Fruit fly (Drosophila melanogaster) whole organism, embryonic: ENCODE results near the gene CG7173.

Experiments
- Atf3 ChIP-seq: fragments of 200-800 bp; sonication (Bioruptor generic); optimal IDR thresholded peaks from 3 replicates; lab custom pipeline; 2016; ENCODE audit warnings: missing biosample characterization, missing genetic modification characterization
- CG11695 ChIP-seq: fragments of 200-800 bp; sonication (Bioruptor generic); IDR thresholded peaks from 3 replicates; pipeline ENCODE4 v1.3.6; 2022; ENCODE audit warnings: missing biosample characterization, missing genetic modification characterization
- CG12659 ChIP-seq: fragments of 200-800 bp; sonication (Bioruptor generic); optimal IDR thresholded peaks from 3 replicates; lab custom pipeline; 2017; ENCODE audit warnings: mild to moderate bottlenecking, missing biosample characterization, missing genetic modification reagents, missing genetic modification characterization
- CG15601 ChIP-seq: fragments of 200-800 bp; sonication (Bioruptor generic); optimal IDR thresholded peaks from 3 replicates; lab custom pipeline; 2019; ENCODE audit warnings: missing biosample characterization, mild to moderate bottlenecking, missing genetic modification characterization, moderate library complexity
- CG17328 ChIP-seq: fragments of 200-800 bp; sonication (Bioruptor generic); IDR thresholded peaks from 2 replicates; pipeline ENCODE4 v1.3.6; 2022; ENCODE audit warnings: missing biosample characterization, missing genetic modification characterization
- CG1832 ChIP-seq: fragments of 200-800 bp; sonication (Bioruptor generic); optimal IDR thresholded peaks from 2 replicates; lab custom pipeline; 2017; ENCODE audit warnings: missing biosample characterization, mild to moderate bottlenecking, missing genetic modification characterization, inconsistent platforms
- CG2199 ChIP-seq: fragments of 200-800 bp; sonication (Bioruptor generic); IDR thresholded peaks from 3 replicates; pipeline ENCODE4 v1.3.6; 2022; ENCODE audit warnings: missing biosample characterization, missing genetic modification characterization
- CG2712 ChIP-seq: fragments of 200-800 bp; optimal IDR thresholded peaks from 3 replicates; lab custom pipeline; 2019; ENCODE audit warnings: missing biosample characterization, mild to moderate bottlenecking, missing genetic modification characterization, moderate library complexity
- CG32767 ChIP-seq: fragments of 200-800 bp; sonication (Bioruptor generic); IDR thresholded peaks from 2 replicates; pipeline ENCODE4 v1.3.6; 2022; ENCODE audit warnings: missing biosample characterization, missing genetic modification characterization
- CG6272 ChIP-seq: fragments of 200-800 bp; sonication (Bioruptor generic); IDR thresholded peaks from 2 replicates; pipeline ENCODE4 v1.3.6; 2022; ENCODE audit warnings: missing biosample characterization, missing genetic modification characterization
- CG7556 ChIP-seq: fragments of 200-800 bp; sonication (Bioruptor generic); optimal IDR thresholded peaks from 2 replicates; lab custom pipeline; 2017; ENCODE audit warnings: missing biosample characterization, mild to moderate bottlenecking, missing genetic modification characterization
- CG7745 ChIP-seq: fragments of 200-800 bp; sonication (Bioruptor generic); optimal IDR thresholded peaks from 2 replicates; lab custom pipeline; 2018; ENCODE audit warnings: missing biosample characterization, mild to moderate bottlenecking, missing genetic modification characterization, moderate library complexity
- CG8281 ChIP-seq: fragments of 200-800 bp; sonication (Bioruptor generic); optimal IDR thresholded peaks from 2 replicates; lab custom pipeline; 2018; ENCODE audit warnings: missing biosample characterization, mild to moderate bottlenecking, missing genetic modification characterization, moderate library complexity
- CG8359 ChIP-seq: fragments of 200-800 bp; sonication (Bioruptor generic); optimal IDR thresholded peaks from 2 replicates; lab custom pipeline; 2017; ENCODE audit warnings: missing biosample characterization, mild to moderate bottlenecking, missing genetic modification characterization, borderline replicate concordance
- Elba2 ChIP-seq: fragments of 200-800 bp; sonication (Bioruptor generic); optimal IDR thresholded peaks from 3 replicates; lab custom pipeline; 2016; ENCODE audit warnings: missing biosample characterization, missing genetic modification characterization
- H2.0 ChIP-seq: fragments of 200-800 bp; sonication (Bioruptor generic); IDR thresholded peaks from 2 replicates; pipeline ENCODE4 v1.3.6; 2022; ENCODE audit warnings: missing biosample characterization, missing genetic modification characterization
- HLH54F ChIP-seq: fragments of 200-800 bp; sonication (Bioruptor generic); optimal IDR thresholded peaks from 3 replicates; lab custom pipeline; 2016; ENCODE audit warnings: missing biosample characterization, missing genetic modification characterization
- HLHmδ ChIP-seq: fragments of 200-800 bp; sonication (Bioruptor generic); optimal IDR thresholded peaks from 2 replicates; lab custom pipeline; 2018; ENCODE audit warnings: missing biosample characterization, mild to moderate bottlenecking, missing genetic modification characterization, moderate library complexity
- Hmr ChIP-seq: fragments of 200-800 bp; sonication (Bioruptor generic); optimal IDR thresholded peaks from 3 replicates; lab custom pipeline; 2017; ENCODE audit warnings: mild to moderate bottlenecking, missing biosample characterization, missing genetic modification reagents, missing genetic modification characterization
- Hsf ChIP-seq: fragments of 200-800 bp; sonication (Bioruptor generic); optimal IDR thresholded peaks from 3 replicates; lab custom pipeline; 2016; ENCODE audit warnings: missing biosample characterization, missing genetic modification characterization
- MESR4 ChIP-seq: fragments of 200-800 bp; sonication (Bioruptor generic); optimal IDR thresholded peaks from 2 replicates; lab custom pipeline; 2018; ENCODE audit warnings: missing biosample characterization, mild to moderate bottlenecking, missing genetic modification characterization, moderate library complexity
- Med ChIP-seq: fragments of 200-800 bp; sonication (Bioruptor generic); peaks from one replicate; lab custom pipeline; 2016; ENCODE audit warnings: missing biosample characterization, missing genetic modification characterization, mild to moderate bottlenecking, inconsistent platforms, moderate library complexity
- Meics ChIP-seq: fragments of 200-800 bp; sonication (Bioruptor generic); optimal IDR thresholded peaks from 2 replicates; lab custom pipeline; 2017; ENCODE audit warnings: missing biosample characterization, mild to moderate bottlenecking, missing genetic modification characterization
- Opbp ChIP-seq: fragments of 200-800 bp; sonication (Bioruptor generic); IDR thresholded peaks from 3 replicates; pipeline ENCODE4 v1.3.6; 2022; ENCODE audit warnings: missing biosample characterization, missing genetic modification characterization; ENCODE audit not compliant: partially characterized antibody
- Pdp1 ChIP-seq, 2 experiments: fragments of 200-800 bp; sonication (Bioruptor generic); optimal IDR thresholded peaks; 3 replicates each; lab custom pipeline; 2016; ENCODE audit warnings: missing biosample characterization in 2 of 2, missing genetic modification characterization in 2 of 2, mild to moderate bottlenecking in 1 of 2, moderate library complexity in 1 of 2
- ac ChIP-seq: fragments of 200-800 bp; sonication (Bioruptor generic); optimal IDR thresholded peaks from 3 replicates; lab custom pipeline; 2017; ENCODE audit warnings: missing biosample characterization, mild to moderate bottlenecking, missing genetic modification characterization
- al ChIP-seq: fragments of 200-800 bp; sonication (Bioruptor generic); IDR thresholded peaks from 2 replicates; pipeline ENCODE4 v1.3.6; 2022; ENCODE audit warnings: missing biosample characterization, missing genetic modification characterization
- br ChIP-seq: fragments of >200 bp; optimal IDR thresholded peaks from 2 replicates; lab custom pipeline; 2017
- cg ChIP-seq: fragments of 200-800 bp; sonication (Bioruptor generic); optimal IDR thresholded peaks from 3 replicates; lab custom pipeline; 2019; ENCODE audit warnings: missing biosample characterization, mild to moderate bottlenecking, missing genetic modification characterization, moderate library complexity
- chm ChIP-seq: fragments of 200-800 bp; sonication (Bioruptor generic); IDR thresholded peaks from 2 replicates; pipeline ENCODE4 v1.3.6; 2022; ENCODE audit warnings: missing biosample characterization, missing genetic modification characterization
- crc ChIP-seq: fragments of 200-800 bp; sonication (Bioruptor generic); optimal IDR thresholded peaks from 2 replicates; lab custom pipeline; 2016; ENCODE audit warnings: missing biosample characterization, missing genetic modification characterization
- grau ChIP-seq: fragments of 200-800 bp; optimal IDR thresholded peaks from 3 replicates; lab custom pipeline; 2019; ENCODE audit warnings: missing biosample characterization, mild to moderate bottlenecking, missing genetic modification characterization, moderate library complexity
- her ChIP-seq: fragments of 200-800 bp; sonication (Bioruptor generic); optimal IDR thresholded peaks from 2 replicates; lab custom pipeline; 2016; ENCODE audit warnings: missing biosample characterization, missing genetic modification characterization
- hkb ChIP-seq, 2 experiments: fragments of 200-800 bp in 1 of 2; fragments of >200 bp in 1 of 2; sonication (Bioruptor generic) in 1 of 2; IDR thresholded peaks in 1 of 2; optimal IDR thresholded peaks in 1 of 2; 2 replicates each; pipeline versions ENCODE4 v1.3.6 to Lab custom; 2017 to 2022; ENCODE audit warnings: missing biosample characterization in 1 of 2, missing genetic modification characterization in 1 of 2
- kni ChIP-seq: fragments of 200-800 bp; sonication (Bioruptor generic); optimal IDR thresholded peaks from 3 replicates; lab custom pipeline; 2017; ENCODE audit warnings: mild to moderate bottlenecking, missing biosample characterization, missing genetic modification reagents, missing genetic modification characterization
- nerfin-1 ChIP-seq: fragments of 200-800 bp; sonication (Bioruptor generic); optimal IDR thresholded peaks from 3 replicates; lab custom pipeline; 2019; ENCODE audit warnings: missing biosample characterization, mild to moderate bottlenecking, missing genetic modification characterization, moderate library complexity
- sd ChIP-seq: fragments of 200-800 bp; sonication (Bioruptor generic); optimal IDR thresholded peaks from 3 replicates; lab custom pipeline; 2018; ENCODE audit warnings: missing biosample characterization, mild to moderate bottlenecking, missing genetic modification characterization, moderate library complexity
- slp2 ChIP-seq: fragments of 200-800 bp; sonication (Bioruptor generic); optimal IDR thresholded peaks from 2 replicates; lab custom pipeline; 2016; ENCODE audit warnings: missing biosample characterization, missing genetic modification characterization
- sna ChIP-seq: fragments of 200-800 bp; sonication (Bioruptor generic); IDR thresholded peaks from 2 replicates; pipeline ENCODE4 v1.3.6; 2022; ENCODE audit warnings: missing biosample characterization, missing genetic modification characterization; ENCODE audit not compliant: partially characterized antibody
- stc ChIP-seq: fragments of 200-800 bp; sonication (Bioruptor generic); IDR thresholded peaks from 2 replicates; pipeline ENCODE4 v1.3.6; 2022; ENCODE audit warnings: missing biosample characterization, missing genetic modification characterization
- toy ChIP-seq: fragments of 200-800 bp; sonication (Bioruptor generic); IDR thresholded peaks from 2 replicates; pipeline ENCODE4 v1.3.6; 2022; ENCODE audit warnings: missing biosample characterization, missing genetic modification characterization
- tup ChIP-seq: fragments of 200-800 bp; sonication (Bioruptor generic); optimal IDR thresholded peaks from 2 replicates; lab custom pipeline; 2016; ENCODE audit warnings: missing biosample characterization, mild to moderate bottlenecking, missing genetic modification characterization, moderate library complexity
- zf30C ChIP-seq: fragments of 200-800 bp; sonication (Bioruptor generic); optimal IDR thresholded peaks from 3 replicates; lab custom pipeline; 2018; ENCODE audit warnings: missing biosample characterization, mild to moderate bottlenecking, missing genetic modification characterization

Gene CG7173

dm6 chr3L:21509488-21510122 lies 48.4 kb downstream of the CG7173 start (continued):
- TF ChIP-seq CG15601 (tag; lab: Kevin White, UChicago) (no peak), CG32767 (GFP tag; lab: Robert Waterston, UW) (no peak), CG7556 (peak; percentile 51), CG8281 (tag; lab: Kevin White, UChicago) (no peak)

- TF ChIP-seq CG11695 (GFP tag; lab: Robert Waterston, UW) (no peak), cg (GFP tag; lab: Kevin White, UChicago) (no peak), CG6272 (GFP tag; lab: Robert Waterston, UW) (no peak), Med (GFP tag; lab: Kevin White, UChicago) (peak; percentile 67)
These were observed 49.4 kb downstream of the CG7173 start for dm6 chr3L:21508621-21509020.

- TF ChIP-seq Opbp (GFP tag; lab: Robert Waterston, UW) (0 out of 3 replicates have a peak, but pooled peaks have one; percentile 19), MESR4 (GFP tag; lab: Kevin White, UChicago) (peak; percentile 35), Pdp1 (GFP tag; optimal IDR thresholded peaks at IDR 0.05; lab: Kevin White, UChicago) (peak in 1 of 2 experiments; percentile 5), CG8359 (GFP tag; lab: Kevin White, UChicago) (no peak), kni (GFP tag; lab: Kevin White, UChicago) (peak; percentile 30), CG2199 (GFP tag; lab: Robert Waterston, UW) (0 out of 3 replicates have a peak, but pooled peaks have one; percentile 29), cg (GFP tag; lab: Kevin White, UChicago) (peak; percentile 30), hkb (optimal IDR thresholded peaks at IDR 0.05; lab: Kevin White, UChicago) (no peak), hkb (GFP tag; IDR thresholded peaks at IDR 0.05; lab: Robert Waterston, UW) (no peak), slp2 (GFP tag; lab: Kevin White, UChicago) (no peak), nerfin-1 (tag; lab: Kevin White, UChicago) (peak; percentile 90), Elba2 (GFP tag; lab: Kevin White, UChicago) (peak; percentile 61), sd (peak; percentile 73), CG2712 (tag; lab: Kevin White, UChicago) (peak; percentile 65)
These were observed 50.1 kb downstream of the CG7173 start for dm6 chr3L:21507955-21508354.

- TF ChIP-seq H2.0 (GFP tag; lab: Robert Waterston, UW) = peak; percentile 46
- TF ChIP-seq HLH54F (GFP tag; lab: Kevin White, UChicago) = peak; percentile 76
- TF ChIP-seq br (lab: Kevin White, UChicago) = no peak
- no peak for TF ChIP-seq toy (GFP tag; lab: Robert Waterston, UW)
- TF ChIP-seq HLHmδ (GFP tag; lab: Kevin White, UChicago) = no peak
- TF ChIP-seq grau (tag; lab: Kevin White, UChicago) = peak; percentile 71
- peak; percentile 7 for TF ChIP-seq tup (GFP tag; lab: Kevin White, UChicago)
- TF ChIP-seq sna (GFP tag; lab: Robert Waterston, UW) = peak; percentile 95
- TF ChIP-seq CG12659 (GFP tag; lab: Kevin White, UChicago) = peak; percentile 86
- TF ChIP-seq ac (GFP tag; lab: Kevin White, UChicago) = no peak
- no peak for TF ChIP-seq CG7745 (tag; lab: Kevin White, UChicago)
- TF ChIP-seq zf30C (GFP tag; lab: Kevin White, UChicago) = no peak
- peak; percentile 71 for TF ChIP-seq Meics
- TF ChIP-seq her = no peak
- peak; percentile 60 for TF ChIP-seq Hmr (GFP tag; lab: Kevin White, UChicago)
- TF ChIP-seq al (GFP tag; lab: Robert Waterston, UW) = peak; percentile 46; the same call in 1 of the 2 replicates
- no peak for TF ChIP-seq crc
- peak; percentile 73 for TF ChIP-seq Hsf
- no peak for TF ChIP-seq CG1832 (GFP tag; lab: Kevin White, UChicago)
- TF ChIP-seq Atf3 (GFP tag; lab: Kevin White, UChicago) = peak; percentile 32
- TF ChIP-seq CG17328 (GFP tag; lab: Robert Waterston, UW) = peak; percentile 67
- TF ChIP-seq stc = no peak
- peak; percentile 46; the same call in 1 of the 2 replicates for TF ChIP-seq chm (GFP tag; lab: Robert Waterston, UW)
These were observed 50.6 kb downstream of the CG7173 start, which contains the start of the genes Glg1 and M6 for dm6 chr3L:21507354-21507928. Glg1 (minus strand) TSS chr3L:21507538. M6 (plus strand) TSS chr3L:21507852.
